Worm (Caenorhabditis elegans) whole organism, mixed stage, embryonic: ENCODE results near the gene ttc-37.

ENCODE experiments used
- elt-1 ChIP-seq: sonication (generic microtip); optimal IDR thresholded peaks from 2 replicates; lab custom pipeline; 2017; ENCODE audit warnings: missing genetic modification characterization, mild to moderate bottlenecking, missing compliant biosample characterization, antibody characterized with exemption, moderate library complexity, borderline replicate concordance; ENCODE audit not compliant: insufficient read depth
- lin-32 ChIP-seq: fragments of 200-800 bp; sonication (Bioruptor generic); optimal IDR thresholded peaks from 2 replicates; lab custom pipeline; 2018; ENCODE audit warnings: mild to moderate bottlenecking, missing genetic modification characterization, missing compliant biosample characterization
- mep-1 ChIP-seq: fragments of 150-350 bp; optimal IDR thresholded peaks from 2 replicates; lab custom pipeline; 2017; ENCODE audit warnings: missing biosample characterization, missing genetic modification reagents, missing genetic modification characterization, inconsistent platforms
- nhr-28 ChIP-seq: fragments of 150-350 bp; optimal IDR thresholded peaks from 2 replicates; lab custom pipeline; 2014; ENCODE audit warnings: missing biosample characterization, missing genetic modification characterization
- snpc-4 ChIP-seq: fragments of 150-350 bp; optimal IDR thresholded peaks from 2 replicates; lab custom pipeline; 2014; ENCODE audit warnings: missing biosample characterization, missing genetic modification characterization
- tbx-8 ChIP-seq: fragments of 200-800 bp; sonication (Bioruptor generic); optimal IDR thresholded peaks from 2 replicates; lab custom pipeline; 2018; ENCODE audit warnings: mild to moderate bottlenecking, missing genetic modification characterization, moderate library complexity, missing compliant biosample characterization
- unc-120 ChIP-seq: sonication (generic microtip); optimal IDR thresholded peaks from 2 replicates; lab custom pipeline; 2017; ENCODE audit warnings: missing genetic modification characterization, missing compliant biosample characterization; ENCODE audit not compliant: poor library complexity, severe bottlenecking
- ztf-11 ChIP-seq: fragments of 150-350 bp; optimal IDR thresholded peaks from 2 replicates; lab custom pipeline; 2014; ENCODE audit warnings: missing biosample characterization, missing genetic modification characterization

DNA sequence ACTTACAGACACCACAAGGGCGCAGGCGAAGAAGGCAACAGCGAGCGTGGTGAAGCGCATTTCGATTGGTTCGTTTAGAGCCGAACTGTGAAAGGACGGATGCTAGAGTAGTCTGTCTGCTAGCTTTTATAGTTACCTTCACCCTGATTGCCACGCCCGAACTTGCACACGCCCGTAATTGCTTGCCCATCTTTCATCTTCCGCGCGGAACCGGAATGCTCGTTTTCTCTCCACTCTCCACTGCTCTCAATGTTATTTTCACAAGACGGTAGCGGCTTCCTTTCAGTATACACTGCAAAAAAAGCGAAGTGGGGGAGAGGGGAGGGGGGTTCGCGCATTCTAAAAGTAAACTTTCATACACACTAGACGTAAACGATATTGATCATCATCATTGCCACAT is 9.8 kb upstream of the ttc-37 start, which contains the start of gene abu-8:
- no peak for TF ChIP-seq ztf-11
- no peak for TF ChIP-seq unc-120 (tag; lab: Kevin White, UChicago)
- no peak for TF ChIP-seq snpc-4 (tag; lab: Kevin White, UChicago)
- TF ChIP-seq elt-1: no peak
- no peak for TF ChIP-seq nhr-28 (tag; lab: Kevin White, UChicago)
- TF ChIP-seq mep-1 (tag; lab: Kevin White, UChicago): no peak
- TF ChIP-seq lin-32: no peak
- TF ChIP-seq tbx-8 (GFP tag; lab: Kevin White, UChicago): no peak
